Worm (Caenorhabditis elegans) whole organism, L3 larva: ENCODE results near the gene Y54G2A.38.
A peak's percentile ranks its signal among the peaks of the same experiment; 100 is the strongest.

ENCODE experiments used
- R02D3.7 ChIP-seq: fragments of 150-350 bp; optimal IDR thresholded peaks from 2 replicates; lab custom pipeline; 2014; ENCODE audit warnings: missing biosample characterization, missing genetic modification characterization
- ZK546.5 ChIP-seq: sonication (generic microtip); optimal IDR thresholded peaks from 2 replicates; lab custom pipeline; 2017; ENCODE audit warnings: missing biosample characterization, missing genetic modification characterization
- aly-2 ChIP-seq: fragments of 150-350 bp; optimal IDR thresholded peaks from 2 replicates; lab custom pipeline; 2014; ENCODE audit warnings: missing biosample characterization, missing genetic modification characterization
- ama-1 ChIP-seq: fragments of 150-350 bp; optimal IDR thresholded peaks from 2 replicates; lab custom pipeline; 2018
- ceh-16 ChIP-seq: sonication (generic microtip); optimal IDR thresholded peaks from 2 replicates; lab custom pipeline; 2017; ENCODE audit warnings: missing biosample characterization, missing genetic modification characterization
- ceh-28 ChIP-seq: fragments of 150-350 bp; optimal IDR thresholded peaks from 2 replicates; lab custom pipeline; 2014; ENCODE audit warnings: missing biosample characterization, missing genetic modification reagents, missing genetic modification characterization
- ceh-82 ChIP-seq: fragments of 150-350 bp; optimal IDR thresholded peaks from 2 replicates; lab custom pipeline; 2014; ENCODE audit warnings: missing biosample characterization, missing genetic modification characterization
- ceh-9 ChIP-seq: sonication (generic microtip); optimal IDR thresholded peaks from 2 replicates; lab custom pipeline; 2018; ENCODE audit warnings: missing biosample characterization, missing genetic modification characterization
- egl-27 ChIP-seq: sonication (generic microtip); optimal IDR thresholded peaks from 4 replicates; lab custom pipeline; 2017; ENCODE audit warnings: missing biosample characterization, missing genetic modification reagents, missing genetic modification characterization
- egl-5 ChIP-seq: fragments of 150-350 bp; optimal IDR thresholded peaks from 2 replicates; lab custom pipeline; 2017; ENCODE audit warnings: missing biosample characterization, missing genetic modification reagents, missing genetic modification characterization, inconsistent platforms
- elt-2 ChIP-seq: sonication (generic microtip); optimal IDR thresholded peaks from 2 replicates; lab custom pipeline; 2016; ENCODE audit warnings: missing genetic modification reagents, mild to moderate bottlenecking, missing genetic modification characterization, missing compliant biosample characterization
- eor-1 ChIP-seq, 2 experiments: fragments of 150-350 bp; optimal IDR thresholded peaks; 2 replicates each; lab custom pipeline; 2014 to 2018; ENCODE audit warnings: missing biosample characterization in 2 of 2, missing genetic modification characterization in 2 of 2
- fkh-10 ChIP-seq: sonication (generic microtip); optimal IDR thresholded peaks from 2 replicates; lab custom pipeline; 2017; ENCODE audit warnings: missing biosample characterization, missing genetic modification reagents, missing genetic modification characterization
- fkh-2 ChIP-seq: fragments of 150-350 bp; optimal IDR thresholded peaks from 2 replicates; lab custom pipeline; 2014; ENCODE audit warnings: missing biosample characterization, missing genetic modification reagents, missing genetic modification characterization
- fos-1 ChIP-seq: fragments of 150-350 bp; optimal IDR thresholded peaks from 2 replicates; lab custom pipeline; 2014; ENCODE audit warnings: missing biosample characterization, missing genetic modification characterization
- hmg-11 ChIP-seq: sonication (generic microtip); optimal IDR thresholded peaks from 2 replicates; lab custom pipeline; 2016; ENCODE audit warnings: missing genetic modification characterization, missing compliant biosample characterization
- jun-1 ChIP-seq: fragments of 150-350 bp; optimal IDR thresholded peaks from 2 replicates; lab custom pipeline; 2014; ENCODE audit warnings: missing biosample characterization, missing genetic modification reagents, missing genetic modification characterization
- lin-15B ChIP-seq: fragments of 150-350 bp; optimal IDR thresholded peaks from 2 replicates; lab custom pipeline; 2014; ENCODE audit warnings: missing biosample characterization, missing genetic modification characterization
- lin-39 ChIP-seq: fragments of 150-350 bp; optimal IDR thresholded peaks from 2 replicates; lab custom pipeline; 2018; ENCODE audit warnings: missing biosample characterization, missing genetic modification reagents, missing genetic modification characterization
- lsy-12 ChIP-seq: sonication (generic microtip); optimal IDR thresholded peaks from 2 replicates; lab custom pipeline; 2016; ENCODE audit warnings: mild to moderate bottlenecking, missing genetic modification characterization, missing compliant biosample characterization
- mdl-1 ChIP-seq: fragments of 150-350 bp; optimal IDR thresholded peaks from 2 replicates; lab custom pipeline; 2014; ENCODE audit warnings: missing biosample characterization, missing genetic modification characterization
- mml-1 ChIP-seq: fragments of 150-350 bp; sonication (generic microtip); optimal IDR thresholded peaks from 3 replicates; lab custom pipeline; 2014; ENCODE audit warnings: missing biosample characterization, missing genetic modification characterization
- nfya-1 ChIP-seq: sonication (generic microtip); optimal IDR thresholded peaks from 2 replicates; lab custom pipeline; 2017; ENCODE audit warnings: missing genetic modification characterization, mild to moderate bottlenecking, missing compliant biosample characterization, antibody characterized with exemption, moderate library complexity; ENCODE audit not compliant: insufficient read depth
- nhr-11 ChIP-seq: fragments of 150-350 bp; optimal IDR thresholded peaks from 2 replicates; lab custom pipeline; 2014; ENCODE audit warnings: missing biosample characterization, missing genetic modification characterization
- nhr-12 ChIP-seq: fragments of 150-350 bp; optimal IDR thresholded peaks from 2 replicates; lab custom pipeline; 2014; ENCODE audit warnings: missing biosample characterization, missing genetic modification characterization
- nhr-23 ChIP-seq: fragments of 150-350 bp; optimal IDR thresholded peaks from 2 replicates; lab custom pipeline; 2014; ENCODE audit warnings: missing biosample characterization, missing genetic modification reagents, missing genetic modification characterization
- nhr-25 ChIP-seq: sonication (generic microtip); optimal IDR thresholded peaks from 2 replicates; lab custom pipeline; 2017; ENCODE audit warnings: missing biosample characterization, missing genetic modification characterization
- nhr-28 ChIP-seq: fragments of 150-350 bp; optimal IDR thresholded peaks from 2 replicates; lab custom pipeline; 2014; ENCODE audit warnings: missing biosample characterization, missing genetic modification characterization
- nhr-43 ChIP-seq: sonication (generic microtip); optimal IDR thresholded peaks from 2 replicates; lab custom pipeline; 2016; ENCODE audit warnings: mild to moderate bottlenecking, missing genetic modification characterization, missing compliant biosample characterization; ENCODE audit not compliant: poor library complexity, severe bottlenecking
- nhr-76 ChIP-seq: fragments of 150-350 bp; sonication (generic microtip); optimal IDR thresholded peaks from 5 replicates; lab custom pipeline; 2014; ENCODE audit warnings: missing biosample characterization, missing genetic modification characterization
- pha-4 ChIP-seq: fragments of 150-350 bp; optimal IDR thresholded peaks from 2 replicates; lab custom pipeline; 2014; ENCODE audit warnings: missing biosample characterization, missing genetic modification reagents, missing genetic modification characterization
- pqm-1 ChIP-seq: fragments of 150-350 bp; optimal IDR thresholded peaks from 2 replicates; lab custom pipeline; 2017; ENCODE audit warnings: missing biosample characterization, missing genetic modification characterization, inconsistent platforms
- skn-1 ChIP-seq: fragments of 150-350 bp; optimal IDR thresholded peaks from 2 replicates; lab custom pipeline; 2014; ENCODE audit warnings: missing biosample characterization, missing genetic modification characterization
- snpc-4 ChIP-seq: fragments of 150-350 bp; optimal IDR thresholded peaks from 2 replicates; lab custom pipeline; 2014; ENCODE audit warnings: missing biosample characterization, missing genetic modification characterization
- tbx-2 ChIP-seq: sonication (generic microtip); optimal IDR thresholded peaks from 2 replicates; lab custom pipeline; 2016; ENCODE audit warnings: mild to moderate bottlenecking, missing genetic modification characterization, missing compliant biosample characterization

Y54G2A.38 gene

DNA sequence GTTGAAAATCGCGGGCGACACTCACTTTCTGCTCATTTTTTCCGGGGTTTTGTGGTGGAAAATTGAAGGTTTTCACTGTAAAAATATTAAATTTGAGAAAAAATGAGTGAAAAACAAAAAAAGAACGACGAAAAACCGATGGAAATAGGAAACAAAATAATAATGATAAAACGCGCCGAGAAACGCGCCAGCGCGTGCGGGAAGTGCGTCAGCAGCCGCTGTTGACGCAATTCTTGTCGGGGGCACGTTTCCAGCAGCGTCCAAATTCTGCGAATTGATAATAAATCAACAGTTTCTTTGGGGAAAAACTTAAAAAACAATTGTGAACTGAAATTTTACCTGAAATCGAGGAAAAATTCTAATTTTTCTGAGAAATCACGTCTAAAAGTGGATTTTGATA, 33.5 kb upstream of the Y54G2A.38 start, which contains the start of gene ubxn-2:
Gene ubxn-2 (minus strand): TSS at position 36 of the 400 bp plus-strand sequence.
- peak; percentile 23 for TF ChIP-seq jun-1 (tag; lab: Kevin White, UChicago)
- TF ChIP-seq mml-1 (tag; lab: Kevin White, UChicago) = no peak
- TF ChIP-seq hmg-11 (tag; lab: Kevin White, UChicago) = peak; percentile 92
- TF ChIP-seq elt-2 = peak; percentile 50
- TF ChIP-seq aly-2 (tag; lab: Kevin White, UChicago) = no peak
- no peak for TF ChIP-seq ZK546.5
- TF ChIP-seq pqm-1 (tag; lab: Kevin White, UChicago) = peak; percentile 30
- TF ChIP-seq nhr-25 = peak; percentile 59
- TF ChIP-seq pha-4 (tag; lab: Kevin White, UChicago) = peak; percentile 84
- peak; percentile 50 for TF ChIP-seq fkh-10 (GFP tag; lab: Kevin White, UChicago)
- TF ChIP-seq R02D3.7 (tag; lab: Kevin White, UChicago) = peak; percentile 43
- TF ChIP-seq tbx-2 = peak; percentile 52
- TF ChIP-seq nhr-23 (tag; lab: Kevin White, UChicago) = peak; percentile 69
- TF ChIP-seq nhr-43 = peak; percentile 66
- peak; percentile 70 for TF ChIP-seq snpc-4 (tag; lab: Kevin White, UChicago)
- TF ChIP-seq skn-1 = peak; percentile 74
- TF ChIP-seq lin-15B (tag; lab: Kevin White, UChicago) = peak; percentile 77
- TF ChIP-seq ama-1 (lab: Kevin White, UChicago) = peak; percentile 35
- peak; percentile 68 for TF ChIP-seq nfya-1 (tag; lab: Kevin White, UChicago)
- peak; percentile 24 for TF ChIP-seq egl-5 (tag; lab: Kevin White, UChicago)
- TF ChIP-seq fos-1 (tag; lab: Kevin White, UChicago) = no peak
- TF ChIP-seq egl-27 (tag; lab: Kevin White, UChicago) = no peak
- TF ChIP-seq lin-39 (tag; lab: Kevin White, UChicago) = peak; percentile 74
- peak; percentile 51 for TF ChIP-seq ceh-28 (tag; lab: Kevin White, UChicago)

DNA sequence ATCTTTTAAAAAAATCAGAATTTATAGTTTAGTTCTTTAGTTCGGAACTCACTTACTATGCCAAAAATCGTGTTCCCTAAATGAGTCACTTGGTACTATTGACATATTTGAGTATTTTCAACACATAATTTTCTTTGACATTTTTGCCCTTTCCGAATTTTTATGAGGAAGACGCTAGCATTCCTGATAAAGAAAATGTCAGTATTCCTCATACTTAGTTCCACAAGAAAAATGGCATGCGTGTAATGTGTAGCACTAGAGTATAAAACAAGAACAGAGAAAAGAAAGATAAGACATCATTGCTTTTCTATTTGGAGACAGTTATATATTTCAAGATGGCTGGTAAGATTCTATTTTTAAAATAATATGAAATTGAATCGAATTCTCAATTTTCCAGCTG, 29.3 kb upstream of the Y54G2A.38 start, which contains the start of gene Y94H6A.2:
Gene Y94H6A.2 (plus strand): TSS at position 336 of the 400 bp plus-strand sequence.
- TF ChIP-seq fkh-2 (tag; lab: Kevin White, UChicago) = no peak
- no peak for TF ChIP-seq mdl-1 (tag; lab: Kevin White, UChicago)
- TF ChIP-seq hmg-11 (tag; lab: Kevin White, UChicago) = no peak
- peak; percentile 19 for TF ChIP-seq elt-2
- TF ChIP-seq nhr-43 = no peak

DNA sequence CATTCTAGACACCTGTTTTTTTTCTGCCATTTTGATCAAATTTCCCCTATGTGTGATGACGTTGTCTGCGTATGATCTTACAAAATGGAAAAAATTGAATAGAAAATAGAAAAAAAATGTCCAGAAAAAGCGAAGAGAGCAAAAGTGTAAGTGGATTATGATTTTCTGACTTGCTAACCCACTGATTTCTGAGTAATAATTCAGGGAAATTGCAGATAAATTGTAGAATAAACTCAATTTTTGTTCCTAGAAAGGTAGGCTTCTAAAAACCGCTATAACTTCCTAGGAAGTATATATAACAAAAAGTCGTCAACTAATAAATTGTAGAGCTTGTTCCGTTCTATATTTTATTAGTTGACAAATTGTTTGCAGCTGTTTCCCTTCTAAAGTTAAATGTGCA, 24.6 kb upstream of the Y54G2A.38 start:
- TF ChIP-seq nhr-11 (tag; lab: Kevin White, UChicago) (peak; percentile 32), lin-39 (tag; lab: Kevin White, UChicago) (no peak), lsy-12 (tag; lab: Kevin White, UChicago) (no peak)

DNA sequence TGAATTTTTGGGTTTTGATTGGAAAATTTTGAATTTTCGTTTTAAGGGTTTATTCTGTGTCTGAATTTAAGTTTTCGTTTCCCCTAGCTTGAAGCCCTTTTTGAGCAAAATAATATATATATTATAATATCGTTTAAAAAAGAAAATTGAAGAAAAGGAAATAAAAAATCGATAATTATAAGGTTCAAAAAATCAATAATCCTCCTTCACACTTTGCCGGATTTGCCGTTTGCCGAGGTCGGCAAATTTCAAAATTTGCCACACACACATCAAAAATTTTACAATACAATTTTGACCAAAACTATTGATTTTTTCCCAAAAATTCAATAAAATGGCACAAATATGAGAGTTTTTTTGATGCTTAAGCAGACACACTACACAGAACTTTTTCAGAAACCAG, 22.7 kb upstream of the Y54G2A.38 start:
- no peak for TF ChIP-seq ceh-9 (tag; lab: Kevin White, UChicago)
- peak; percentile 54 for TF ChIP-seq ceh-28 (tag; lab: Kevin White, UChicago)
- TF ChIP-seq snpc-4 (tag; lab: Kevin White, UChicago) = no peak
- TF ChIP-seq, all 47 proteins: peak for 1

DNA sequence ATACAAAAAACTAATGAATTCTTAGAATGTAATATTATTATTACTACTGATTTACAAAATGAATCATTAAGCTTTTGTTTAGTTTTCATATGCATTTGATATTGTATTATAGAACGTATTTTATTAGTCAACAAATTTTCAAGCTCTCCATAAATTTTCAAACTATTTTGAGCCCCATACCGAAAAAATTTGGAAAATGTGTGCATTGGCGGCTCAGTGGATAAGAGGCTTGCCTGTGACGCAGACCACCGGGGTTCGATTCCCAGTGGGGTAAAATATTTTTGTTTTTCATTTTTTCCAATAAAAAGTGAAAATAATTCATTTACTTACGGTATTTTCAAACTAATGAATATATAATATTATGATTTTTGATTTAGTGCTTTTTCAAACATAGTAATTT, 20.8 kb upstream of the Y54G2A.38 start:
- TF ChIP-seq mml-1 (tag; lab: Kevin White, UChicago) (no peak), nhr-12 (tag; lab: Kevin White, UChicago) (no peak), nhr-25 (no peak), aly-2 (tag; lab: Kevin White, UChicago) (no peak), ceh-82 (no peak), ceh-16 (no peak), fkh-2 (tag; lab: Kevin White, UChicago) (no peak), hmg-11 (tag; lab: Kevin White, UChicago) (no peak), nhr-28 (tag; lab: Kevin White, UChicago) (no peak), ama-1 (lab: Kevin White, UChicago) (no peak), pqm-1 (tag; lab: Kevin White, UChicago) (no peak), eor-1 (tag; optimal IDR thresholded peaks at IDR 0.05; lab: Kevin White, UChicago) (no peak), nhr-76 (tag; lab: Kevin White, UChicago) (no peak), nhr-11 (tag; lab: Kevin White, UChicago) (no peak), R02D3.7 (tag; lab: Kevin White, UChicago) (no peak), egl-5 (tag; lab: Kevin White, UChicago) (no peak), fos-1 (tag; lab: Kevin White, UChicago) (no peak)
- TF ChIP-seq, all 47 proteins: peak for 0
